Worm (Caenorhabditis elegans) whole organism, early embryonic: ENCODE measurements around the gene K04F1.8.

ENCODE experiments used
- ama-1 ChIP-seq: fragments of 150-350 bp; optimal IDR thresholded peaks from 2 replicates; lab custom pipeline; 2014
- ceh-36 ChIP-seq: sonication (generic microtip); optimal IDR thresholded peaks from 2 replicates; lab custom pipeline; 2016; ENCODE audit warnings: missing genetic modification characterization, inconsistent platforms, missing compliant biosample characterization
- pes-1 ChIP-seq: fragments of 200-800 bp; sonication (Bioruptor generic); IDR thresholded peaks from 2 replicates; pipeline ENCODE4 v1.3.6; 2022; ENCODE audit warnings: missing genetic modification reagents, missing genetic modification characterization, missing compliant biosample characterization
- tbx-11 ChIP-seq: fragments of 200-800 bp; sonication (Bioruptor generic); IDR thresholded peaks from 2 replicates; pipeline ENCODE4 v1.3.6; 2022; ENCODE audit warnings: missing genetic modification characterization, missing compliant biosample characterization
- tbx-37 ChIP-seq: fragments of 200-800 bp; sonication (Bioruptor generic); conservative IDR thresholded peaks from 2 replicates; pipeline ENCODE4 v1.3.6; 2022; ENCODE audit warnings: missing genetic modification reagents, missing genetic modification characterization, missing compliant biosample characterization

DNA sequence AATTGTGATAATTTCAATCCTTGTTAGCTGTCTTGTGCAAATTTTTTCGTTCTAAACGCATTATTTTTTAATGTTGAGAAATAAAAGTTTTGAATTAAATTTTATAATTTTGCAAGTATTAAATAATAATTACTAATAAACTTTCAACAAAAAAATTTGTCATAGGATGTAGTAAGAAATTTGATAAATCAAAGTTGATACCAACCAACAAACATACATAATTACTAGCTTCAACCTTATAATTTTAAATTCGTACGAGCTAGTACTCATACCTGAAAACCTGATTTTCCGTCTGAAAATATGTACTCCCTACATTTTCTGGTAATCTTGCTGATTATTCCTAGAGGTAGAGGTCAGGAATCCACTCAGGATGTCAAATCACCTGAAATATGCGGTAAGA lies 16.0 kb upstream of the K04F1.8 start, which contains the start of gene irld-44:
- TF ChIP-seq tbx-11 = no peak
- no peak for TF ChIP-seq ama-1 (lab: Kevin White, UChicago)
- no peak for TF ChIP-seq ceh-36 (tag; lab: Kevin White, UChicago)
- TF ChIP-seq tbx-37 (GFP tag; lab: Robert Waterston, UW) = no peak
- TF ChIP-seq pes-1 (GFP tag; lab: Robert Waterston, UW) = no peak
